Worm (Caenorhabditis elegans) whole organism, L4/young adult: ENCODE results near the gene F59B10.3.

Experiments
- dao-5 ChIP-seq: sonication (generic microtip); optimal IDR thresholded peaks from 2 replicates; lab custom pipeline; 2016; ENCODE audit warnings: missing genotype, missing genetic modification characterization, moderate library complexity, missing compliant biosample characterization
- him-1 ChIP-seq: sonication (generic microtip); optimal IDR thresholded peaks from 2 replicates; lab custom pipeline; 2016; ENCODE audit warnings: missing genotype, missing genetic modification reagents, missing genetic modification characterization, missing compliant biosample characterization

- no peak for TF ChIP-seq him-1 (tag; lab: Kevin White, UChicago)
- TF ChIP-seq dao-5 (tag; lab: Kevin White, UChicago) = no peak
These were observed 24.7 kb upstream of the F59B10.3 start for ce11 chrII:10485640-10486039.
